Worm (Caenorhabditis elegans): ENCODE results near the gene nhr-104.
A peak's percentile ranks its signal among the peaks of the same experiment; 100 is the strongest.

Gene nhr-104

ce11 chrIV:4811863-4812262, 23.4 kb upstream of the nhr-104 start, which contains the start of gene srw-95:
srw-95 (plus strand) TSS chrIV:4812075.
- TF ChIP-seq ceh-45 (GFP tag; IDR thresholded peaks at IDR 0.05) (no peak), ceh-31 (tag; optimal IDR thresholded peaks at IDR 0.05) (no peak), ceh-6 (GFP tag; optimal IDR thresholded peaks at IDR 0.05) (no peak), eyg-1 (tag; optimal IDR thresholded peaks at IDR 0.05) (no peak), sox-4 (tag; optimal IDR thresholded peaks at IDR 0.05) (no peak), fkh-10 (GFP tag; optimal IDR thresholded peaks at IDR 0.05) (no peak), ahr-1 (tag; optimal IDR thresholded peaks at IDR 0.05) (no peak), sdc-2 (tag; optimal IDR thresholded peaks at IDR 0.05) (no peak), che-1 (tag; optimal IDR thresholded peaks at IDR 0.05) (no peak), nhr-11 (tag; optimal IDR thresholded peaks at IDR 0.05) (no peak), odd-2 (tag; optimal IDR thresholded peaks at IDR 0.05) (no peak), F13H6.1 (tag; optimal IDR thresholded peaks at IDR 0.05) (no peak), mec-3 (tag; optimal IDR thresholded peaks at IDR 0.05; ENCODE audit: borderline replicate concordance) (no peak), lim-6 (tag; optimal IDR thresholded peaks at IDR 0.05) (no peak), ets-4 (tag; optimal IDR thresholded peaks at IDR 0.05) (no peak)

ce11 chrIV:4810377-4810984, 22.0 kb upstream of the nhr-104 start, which contains the start of gene eif-1.A:
eif-1.A (plus strand) TSS chrIV:4810934.
- TF ChIP-seq C08G9.2 (tag; optimal IDR thresholded peaks at IDR 0.05) (no peak), K09A11.1 (tag; optimal IDR thresholded peaks at IDR 0.05; ENCODE audit: insufficient read depth) (peak; percentile 26), unc-3 (GFP tag; conservative IDR thresholded peaks at IDR 0.05) (no peak), unc-3 (tag; optimal IDR thresholded peaks at IDR 0.05) (no peak), nfya-1 (tag; optimal IDR thresholded peaks at IDR 0.05) (peak; percentile 59), ahr-1 (tag; optimal IDR thresholded peaks at IDR 0.05) (no peak), sdc-2 (tag; optimal IDR thresholded peaks at IDR 0.05) (no peak), unc-42 (tag; optimal IDR thresholded peaks at IDR 0.05) (peak; percentile 7), ceh-34 (tag; optimal IDR thresholded peaks at IDR 0.05) (peak; percentile 20), ceh-31 (tag; optimal IDR thresholded peaks at IDR 0.05) (peak; percentile 37), ceh-18 (tag; optimal IDR thresholded peaks at IDR 0.05) (peak; percentile 25), pha-2 (tag; optimal IDR thresholded peaks at IDR 0.05) (no peak), hlh-30 (tag; optimal IDR thresholded peaks at IDR 0.05; ENCODE audit: insufficient read depth) (no peak), F13H6.1 (tag; optimal IDR thresholded peaks at IDR 0.05) (no peak), ceh-14 (tag; optimal IDR thresholded peaks at IDR 0.05) (peak; percentile 31), ceh-48 (tag; optimal IDR thresholded peaks at IDR 0.05) (no peak), tbx-2 (tag; optimal IDR thresholded peaks at IDR 0.05) (peak; percentile 23), ets-4 (tag; optimal IDR thresholded peaks at IDR 0.05) (no peak), sox-4 (tag; optimal IDR thresholded peaks at IDR 0.05) (no peak), elt-2 (tag; optimal IDR thresholded peaks at IDR 0.05) (peak; percentile 68)

ce11 chrIV:4809813-4810212, 21.3 kb upstream of the nhr-104 start, which contains the start of gene H06H21.37:
H06H21.37 (minus strand) TSS chrIV:4809974.
- TF ChIP-seq pha-2 (tag; optimal IDR thresholded peaks at IDR 0.05), result no peak
- TF ChIP-seq ceh-22 (tag; optimal IDR thresholded peaks at IDR 0.05), result no peak
- no peak for TF ChIP-seq ceh-6 (GFP tag; optimal IDR thresholded peaks at IDR 0.05)

ce11 chrIV:4809397-4809796, 20.9 kb upstream of the nhr-104 start, which contains the start of gene ubxn-6:
ubxn-6 (minus strand) TSS chrIV:4809497.
- TF ChIP-seq tbx-2 (tag; optimal IDR thresholded peaks at IDR 0.05) (no peak), npax-4 (tag; optimal IDR thresholded peaks at IDR 0.05) (no peak), ceh-19 (GFP tag; optimal IDR thresholded peaks at IDR 0.05) (no peak), unc-42 (tag; optimal IDR thresholded peaks at IDR 0.05) (no peak), dve-1 (tag; optimal IDR thresholded peaks at IDR 0.05) (no peak), hlh-30 (tag; optimal IDR thresholded peaks at IDR 0.05; ENCODE audit: insufficient read depth) (no peak), odd-2 (tag; optimal IDR thresholded peaks at IDR 0.05) (no peak), dmd-4 (tag; optimal IDR thresholded peaks at IDR 0.05; ENCODE audit: borderline replicate concordance) (no peak), fkh-10 (GFP tag; optimal IDR thresholded peaks at IDR 0.05) (no peak), pha-2 (tag; optimal IDR thresholded peaks at IDR 0.05) (no peak), pros-1 (tag; optimal IDR thresholded peaks at IDR 0.05) (no peak), syd-9 (tag; optimal IDR thresholded peaks at IDR 0.05) (no peak), ref-2 (tag; optimal IDR thresholded peaks at IDR 0.05) (no peak), sdc-2 (tag; optimal IDR thresholded peaks at IDR 0.05) (no peak), ceh-34 (tag; optimal IDR thresholded peaks at IDR 0.05) (no peak), gmeb-2 (tag; optimal IDR thresholded peaks at IDR 0.05) (no peak), T23F11.4 (GFP tag; optimal IDR thresholded peaks at IDR 0.05) (no peak)
